Fruit fly (Drosophila melanogaster): ENCODE measurements around the gene CG17110.
A peak's percentile ranks its signal among the peaks of the same experiment; 100 is the strongest.

CG17110 gene

dm6 chr3R:23126241-23127022 lies 34.9 kb downstream of the CG17110 start, which contains the start of gene CG31365 (continued):
- no peak for TF ChIP-seq Six4 (GFP tag; optimal IDR thresholded peaks at IDR 0.05)
- TF ChIP-seq PHDP (tag; optimal IDR thresholded peaks at IDR 0.05) = peak; percentile 1
- TF ChIP-seq CG17186 (GFP tag; optimal IDR thresholded peaks at IDR 0.05) = peak; percentile 2
- no peak for TF ChIP-seq Myb (GFP tag; optimal IDR thresholded peaks at IDR 0.05)
- TF ChIP-seq CG9876 (GFP tag; optimal IDR thresholded peaks at IDR 0.05) = no peak
- TF ChIP-seq al (GFP tag; IDR thresholded peaks at IDR 0.05) = no peak
- no peak for TF ChIP-seq Ada2b (GFP tag; IDR thresholded peaks at IDR 0.05)
- no peak for TF ChIP-seq CG9609 (GFP tag; optimal IDR thresholded peaks at IDR 0.05)
- no peak for TF ChIP-seq CG6175 (GFP tag; IDR thresholded peaks at IDR 0.05)
- TF ChIP-seq Drgx (GFP tag; IDR thresholded peaks at IDR 0.05) = no peak
- TF ChIP-seq Poxn (GFP tag; IDR thresholded peaks at IDR 0.05) = no peak
- TF ChIP-seq jumu (GFP tag; optimal IDR thresholded peaks at IDR 0.05) = no peak
- no peak for TF ChIP-seq sob (GFP tag; IDR thresholded peaks at IDR 0.05)
- TF ChIP-seq sima (GFP tag; optimal IDR thresholded peaks at IDR 0.05) = no peak
- no peak for TF ChIP-seq CG4404 (GFP tag; IDR thresholded peaks at IDR 0.05)
- peak; percentile 67 for TF ChIP-seq MBD-R2 (GFP tag; IDR thresholded peaks at IDR 0.05)
- no peak for TF ChIP-seq CG9727 (GFP tag; optimal IDR thresholded peaks at IDR 0.05)
- peak; percentile 36 for TF ChIP-seq BEAF-32 (GFP tag; optimal IDR thresholded peaks at IDR 0.05)
- no peak for TF ChIP-seq CG17612 (GFP tag; IDR thresholded peaks at IDR 0.05)
- no peak for TF ChIP-seq gt (GFP tag; IDR thresholded peaks at IDR 0.05)
- no peak for TF ChIP-seq CG18599 (GFP tag; optimal IDR thresholded peaks at IDR 0.05)
- TF ChIP-seq CG7745 (tag; optimal IDR thresholded peaks at IDR 0.05) = no peak
- TF ChIP-seq Hand (GFP tag; optimal IDR thresholded peaks at IDR 0.05) = no peak
- TF ChIP-seq Fer3 (tag; optimal IDR thresholded peaks at IDR 0.05) = no peak
- no peak for TF ChIP-seq CG3838 (GFP tag; optimal IDR thresholded peaks at IDR 0.05)
- TF ChIP-seq NFAT (GFP tag; IDR thresholded peaks at IDR 0.05) = no peak
- TF ChIP-seq CG1529 (GFP tag; optimal IDR thresholded peaks at IDR 0.05) = no peak
- TF ChIP-seq sqz (GFP tag; optimal IDR thresholded peaks at IDR 0.05) = no peak
- no peak for TF ChIP-seq Sry-β (GFP tag; optimal IDR thresholded peaks at IDR 0.05)
- TF ChIP-seq CG10462 (GFP tag; optimal IDR thresholded peaks at IDR 0.05) = no peak
- peak; percentile 75 for TF ChIP-seq YL-1 (GFP tag; optimal IDR thresholded peaks at IDR 0.05)
- no peak for TF ChIP-seq Optix (GFP tag; IDR thresholded peaks at IDR 0.05)
- TF ChIP-seq CG2116 (GFP tag; optimal IDR thresholded peaks at IDR 0.05) = no peak
- no peak for TF ChIP-seq CG12299 (tag; optimal IDR thresholded peaks at IDR 0.05)
- no peak for TF ChIP-seq dmrt99B (tag; optimal IDR thresholded peaks at IDR 0.05)
- TF ChIP-seq CTCF (GFP tag; optimal IDR thresholded peaks at IDR 0.05) = peak; percentile 3
- peak; percentile 30 for TF ChIP-seq pzg (GFP tag; optimal IDR thresholded peaks at IDR 0.05)
- no peak for TF ChIP-seq sug (tag; optimal IDR thresholded peaks at IDR 0.05)
- peak; percentile 28; the same call in 1 of the 2 replicates for TF ChIP-seq Scr (GFP tag; IDR thresholded peaks at IDR 0.05; ENCODE audit: partially characterized antibody)
- no peak for TF ChIP-seq CG2889 (GFP tag; IDR thresholded peaks at IDR 0.05)
- no peak for TF ChIP-seq bowl (GFP tag; IDR thresholded peaks at IDR 0.05)
- no peak for TF ChIP-seq CG17829 (tag; optimal IDR thresholded peaks at IDR 0.05)
- TF ChIP-seq Vsx1 (GFP tag; optimal IDR thresholded peaks at IDR 0.05) = no peak
- TF ChIP-seq Med (GFP tag) = peak; percentile 73
- TF ChIP-seq Rfx (GFP tag; IDR thresholded peaks at IDR 0.05) = no peak
- no peak for TF ChIP-seq CG13296 (GFP tag; optimal IDR thresholded peaks at IDR 0.05)
- peak; percentile 90 for TF ChIP-seq MESR4 (GFP tag; optimal IDR thresholded peaks at IDR 0.05)
- TF ChIP-seq CG9437 (GFP tag; optimal IDR thresholded peaks at IDR 0.05) = peak; percentile 68
- no peak for TF ChIP-seq CG12236 (GFP tag; optimal IDR thresholded peaks at IDR 0.05)
- no peak for TF ChIP-seq pan (optimal IDR thresholded peaks at IDR 0.05)
- TF ChIP-seq pan (GFP tag; optimal IDR thresholded peaks at IDR 0.05 in 1 of 2, IDR thresholded peaks at IDR 0.05 in 1 of 2) = no peak

Data from whole organism, embryonic.